Worm (Caenorhabditis elegans) whole organism, L1 larva: ENCODE data around the gene knl-1.

Source experiments
- C16A3.4 ChIP-seq: fragments of 150-350 bp; optimal IDR thresholded peaks from 2 replicates; lab custom pipeline; 2014; ENCODE audit warnings: missing biosample characterization, missing genetic modification characterization
- C34B4.2 ChIP-seq: sonication (generic microtip); optimal IDR thresholded peaks from 2 replicates; lab custom pipeline; 2017; ENCODE audit warnings: mild to moderate bottlenecking, missing genetic modification characterization, missing compliant biosample characterization
- F16B12.6 ChIP-seq: fragments of 150-350 bp; optimal IDR thresholded peaks from 2 replicates; lab custom pipeline; 2014; ENCODE audit warnings: missing biosample characterization, missing genetic modification characterization
- aly-2 ChIP-seq: fragments of 150-350 bp; optimal IDR thresholded peaks from 2 replicates; lab custom pipeline; 2014; ENCODE audit warnings: missing biosample characterization, missing genetic modification characterization
- ama-1 ChIP-seq: fragments of 150-350 bp; optimal IDR thresholded peaks from 2 replicates; lab custom pipeline; 2014
- blmp-1 ChIP-seq: fragments of 150-350 bp; optimal IDR thresholded peaks from 2 replicates; lab custom pipeline; 2014; ENCODE audit warnings: missing biosample characterization, missing genetic modification characterization
- ceh-82 ChIP-seq, 3 experiments: fragments of 150-350 bp in 1 of 3; sonication (generic microtip) in 2 of 3; optimal IDR thresholded peaks; 2 replicates each; lab custom pipeline; 2014 to 2017; ENCODE audit warnings: missing biosample characterization in 3 of 3, missing genetic modification characterization in 3 of 3
- ceh-88 ChIP-seq: fragments of 200-800 bp; sonication (Bioruptor generic); IDR thresholded peaks from 2 replicates; pipeline ENCODE4 v1.3.6; 2022; ENCODE audit warnings: missing genetic modification characterization, missing compliant biosample characterization
- ceh-90 ChIP-seq: sonication (generic microtip); optimal IDR thresholded peaks from 2 replicates; lab custom pipeline; 2016; ENCODE audit warnings: missing genetic modification characterization, missing compliant biosample characterization
- ces-1 ChIP-seq: fragments of 150-350 bp; optimal IDR thresholded peaks from 2 replicates; lab custom pipeline; 2014; ENCODE audit warnings: missing biosample characterization, missing genetic modification reagents, missing genetic modification characterization
- dpl-1 ChIP-seq, 3 experiments: fragments of 150-350 bp in 2 of 3; sonication (generic microtip) in 1 of 3; optimal IDR thresholded peaks; 2 replicates each; lab custom pipeline; 2014 to 2017; ENCODE audit warnings: missing biosample characterization in 3 of 3, missing genetic modification characterization in 3 of 3, missing genetic modification reagents in 3 of 3
- dsc-1 ChIP-seq: sonication (generic microtip); optimal IDR thresholded peaks from 2 replicates; lab custom pipeline; 2016; ENCODE audit warnings: mild to moderate bottlenecking, missing genetic modification characterization, missing compliant biosample characterization
- efl-1 ChIP-seq, 4 experiments: fragments of 150-350 bp; optimal IDR thresholded peaks in 3 of 4; peaks in 1 of 4; 1 replicate in 1 of 4; 2 replicates in 3 of 4; lab custom pipeline; 2014; ENCODE audit warnings: missing biosample characterization in 2 of 4, missing genetic modification characterization in 2 of 4, missing genetic modification reagents in 2 of 4
- fkh-4 ChIP-seq: sonication (generic microtip); optimal IDR thresholded peaks from 2 replicates; lab custom pipeline; 2016; ENCODE audit warnings: missing compliant biosample characterization, missing genetic modification characterization, borderline replicate concordance
- grh-1 ChIP-seq: fragments of 200-800 bp; sonication (Bioruptor generic); IDR thresholded peaks from 2 replicates; pipeline ENCODE4 v1.3.6; 2022; ENCODE audit warnings: missing genetic modification reagents, missing genetic modification characterization, missing compliant biosample characterization
- hlh-4 ChIP-seq: sonication (generic microtip); optimal IDR thresholded peaks from 2 replicates; lab custom pipeline; 2016; ENCODE audit warnings: mild to moderate bottlenecking, missing genetic modification characterization, missing compliant biosample characterization
- hpl-2 ChIP-seq: fragments of 150-350 bp; optimal IDR thresholded peaks from 2 replicates; lab custom pipeline; 2014; ENCODE audit warnings: missing biosample characterization, missing genetic modification reagents, missing genetic modification characterization
- irx-1 ChIP-seq: sonication (generic microtip); optimal IDR thresholded peaks from 2 replicates; lab custom pipeline; 2016; ENCODE audit warnings: missing genetic modification characterization, missing compliant biosample characterization
- isw-1 ChIP-seq: fragments of 200-800 bp; sonication (Bioruptor generic); IDR thresholded peaks from 2 replicates; pipeline ENCODE4 v1.3.6; 2022; ENCODE audit warnings: missing genetic modification characterization, missing compliant biosample characterization
- jun-1 ChIP-seq: fragments of 150-350 bp; optimal IDR thresholded peaks from 2 replicates; lab custom pipeline; 2014; ENCODE audit warnings: missing biosample characterization, missing genetic modification reagents, missing genetic modification characterization
- lin-13 ChIP-seq: fragments of 150-350 bp; optimal IDR thresholded peaks from 2 replicates; lab custom pipeline; 2014; ENCODE audit warnings: missing biosample characterization, missing genetic modification reagents, missing genetic modification characterization
- lin-14 ChIP-seq: fragments of 200-800 bp; sonication (Bioruptor generic); optimal IDR thresholded peaks from 2 replicates; lab custom pipeline; 2018; ENCODE audit warnings: mild to moderate bottlenecking, missing genetic modification characterization, moderate library complexity, missing compliant biosample characterization
- lin-15B ChIP-seq: fragments of 150-350 bp; sonication (generic microtip); optimal IDR thresholded peaks from 3 replicates; lab custom pipeline; 2014; ENCODE audit warnings: missing biosample characterization, missing genetic modification characterization
- lin-35 ChIP-seq, 2 experiments: fragments of 150-350 bp; optimal IDR thresholded peaks; 2 replicates each; lab custom pipeline; 2014; ENCODE audit warnings: missing biosample characterization in 2 of 2, missing genetic modification characterization in 2 of 2, missing genetic modification reagents in 2 of 2
- lir-3 ChIP-seq: sonication (generic microtip); optimal IDR thresholded peaks from 2 replicates; lab custom pipeline; 2016; ENCODE audit warnings: mild to moderate bottlenecking, missing genetic modification characterization, moderate library complexity, missing compliant biosample characterization; ENCODE audit not compliant: poor library complexity
- lsy-2 ChIP-seq, 2 experiments: fragments of 150-350 bp; optimal IDR thresholded peaks; 2 replicates each; lab custom pipeline; 2014; ENCODE audit warnings: missing biosample characterization in 2 of 2, missing genetic modification characterization in 2 of 2
- nhr-11 ChIP-seq: fragments of 150-350 bp; optimal IDR thresholded peaks from 2 replicates; lab custom pipeline; 2014; ENCODE audit warnings: missing biosample characterization, missing genetic modification characterization
- nhr-12 ChIP-seq: sonication (generic microtip); optimal IDR thresholded peaks from 2 replicates; lab custom pipeline; 2017; ENCODE audit warnings: missing biosample characterization, missing genetic modification characterization
- nhr-20 ChIP-seq: sonication (generic microtip); optimal IDR thresholded peaks from 2 replicates; lab custom pipeline; 2016; ENCODE audit warnings: mild to moderate bottlenecking, missing genetic modification characterization, missing compliant biosample characterization
- nhr-84 ChIP-seq: sonication (generic microtip); optimal IDR thresholded peaks from 2 replicates; lab custom pipeline; 2017; ENCODE audit warnings: missing biosample characterization, missing genetic modification characterization
- nhr-85 ChIP-seq: sonication (generic microtip); peaks from one replicate; lab custom pipeline; 2016; ENCODE audit warnings: missing genetic modification characterization, inconsistent platforms, missing compliant biosample characterization
- pag-3 ChIP-seq: sonication (generic microtip); optimal IDR thresholded peaks from 2 replicates; lab custom pipeline; 2017; ENCODE audit warnings: missing genetic modification characterization, mild to moderate bottlenecking, missing compliant biosample characterization, antibody characterized with exemption, borderline replicate concordance; ENCODE audit not compliant: insufficient read depth
- pqm-1 ChIP-seq: sonication (generic microtip); optimal IDR thresholded peaks from 3 replicates; lab custom pipeline; 2017; ENCODE audit warnings: missing biosample characterization, missing genetic modification characterization
- rnt-1 ChIP-seq: sonication (generic microtip); optimal IDR thresholded peaks from 2 replicates; lab custom pipeline; 2016; ENCODE audit warnings: mild to moderate bottlenecking, missing genetic modification characterization, moderate library complexity, missing compliant biosample characterization
- skn-1 ChIP-seq: fragments of 150-350 bp; optimal IDR thresholded peaks from 2 replicates; lab custom pipeline; 2014; ENCODE audit warnings: missing biosample characterization, missing genetic modification characterization
- snu-23 ChIP-seq: sonication (generic microtip); optimal IDR thresholded peaks from 2 replicates; lab custom pipeline; 2016; ENCODE audit warnings: missing genetic modification characterization, missing compliant biosample characterization
- swsn-7 ChIP-seq: sonication (generic microtip); optimal IDR thresholded peaks from 2 replicates; lab custom pipeline; 2016; ENCODE audit warnings: missing genetic modification characterization, missing compliant biosample characterization
- tbx-2 ChIP-seq: sonication (generic microtip); optimal IDR thresholded peaks from 2 replicates; lab custom pipeline; 2016; ENCODE audit warnings: missing genetic modification characterization, missing compliant biosample characterization
- tlp-1 ChIP-seq: fragments of 150-350 bp; optimal IDR thresholded peaks from 2 replicates; lab custom pipeline; 2014; ENCODE audit warnings: missing biosample characterization, missing genetic modification characterization
- unc-62 ChIP-seq: fragments of 150-350 bp; optimal IDR thresholded peaks from 2 replicates; lab custom pipeline; 2014; ENCODE audit warnings: missing biosample characterization, missing genetic modification reagents, missing genetic modification characterization
- unc-98 ChIP-seq: fragments of 200-800 bp; sonication (Bioruptor generic); IDR thresholded peaks from 2 replicates; pipeline ENCODE4 v1.3.6; 2022; ENCODE audit warnings: missing genetic modification characterization, missing compliant biosample characterization
- vab-15 ChIP-seq: sonication (generic microtip); optimal IDR thresholded peaks from 2 replicates; lab custom pipeline; 2017; ENCODE audit warnings: missing genotype, mild to moderate bottlenecking, missing genetic modification characterization, missing compliant biosample characterization
- xbp-1 ChIP-seq: sonication (generic microtip); optimal IDR thresholded peaks from 2 replicates; lab custom pipeline; 2016; ENCODE audit warnings: missing genetic modification characterization, missing compliant biosample characterization
- ztf-4 ChIP-seq: fragments of 150-350 bp; optimal IDR thresholded peaks from 2 replicates; lab custom pipeline; 2014; ENCODE audit warnings: missing biosample characterization, missing genetic modification characterization

knl-1 gene

ce11 chrIII:8265753-8266152 is 15.3 kb downstream of the knl-1 start, which contains the start of gene mrps-9:
TSS of gene mrps-9 (plus strand) at chrIII:8266062.
- peak; percentile 30 to 36 for TF ChIP-seq efl-1 (optimal IDR thresholded peaks at IDR 0.05; lab: Kevin White, UChicago)
- peak; percentile 31 to 92 for TF ChIP-seq efl-1 (GFP tag; optimal IDR thresholded peaks at IDR 0.05 in 1 of 2; lab: Kevin White, UChicago)
- TF ChIP-seq blmp-1 (tag; lab: Kevin White, UChicago) = peak; percentile 78
- TF ChIP-seq jun-1 = no peak
- TF ChIP-seq rnt-1 = peak; percentile 26
- TF ChIP-seq nhr-85 = no peak
- TF ChIP-seq lin-35 (GFP tag; optimal IDR thresholded peaks at IDR 0.05; lab: Kevin White, UChicago) = peak; percentile 27 to 41
- peak; percentile 11 to 64 (median 37) for TF ChIP-seq dpl-1 (GFP tag; optimal IDR thresholded peaks at IDR 0.05; lab: Kevin White, UChicago)
- TF ChIP-seq lsy-2 (tag; optimal IDR thresholded peaks at IDR 0.05; lab: Kevin White, UChicago) = peak in 1 of 2 experiments; percentile 60
- no peak for TF ChIP-seq C34B4.2 (tag; lab: Kevin White, UChicago)
- no peak for TF ChIP-seq hlh-4 (tag; lab: Kevin White, UChicago)
- TF ChIP-seq xbp-1 = peak; percentile 9
- TF ChIP-seq lir-3 (tag; lab: Kevin White, UChicago) = peak; percentile 30
- peak; percentile 0 for TF ChIP-seq nhr-20 (tag; lab: Kevin White, UChicago)
- TF ChIP-seq lin-14 (GFP tag; lab: Kevin White, UChicago) = peak; percentile 38
- peak; percentile 15 for TF ChIP-seq swsn-7
- peak; percentile 30 for TF ChIP-seq snu-23 (GFP tag; lab: Kevin White, UChicago)

ce11 chrIII:8268296-8268695 is 17.9 kb downstream of the knl-1 start, which contains the start of the genes F09G8.7 and crn-7:
TSS of gene F09G8.7 (minus strand) at chrIII:8268355.
TSS of gene crn-7 (plus strand) at chrIII:8268531.
- TF ChIP-seq blmp-1 (tag; lab: Kevin White, UChicago) = peak; percentile 46
- TF ChIP-seq fkh-4 = no peak
- peak; percentile 24 for TF ChIP-seq lir-3 (tag; lab: Kevin White, UChicago)
- TF ChIP-seq aly-2 (tag; lab: Kevin White, UChicago) = no peak
- no peak for TF ChIP-seq isw-1 (GFP tag; lab: Robert Waterston, UW)
- TF ChIP-seq ceh-88 (GFP tag; lab: Robert Waterston, UW) = no peak
- TF ChIP-seq lin-15B (tag; lab: Kevin White, UChicago) = peak; percentile 15
- no peak for TF ChIP-seq lin-13 (GFP tag; lab: Kevin White, UChicago)
- peak in 1 of 2 experiments; percentile 55 for TF ChIP-seq lsy-2 (tag; optimal IDR thresholded peaks at IDR 0.05; lab: Kevin White, UChicago)
- TF ChIP-seq ama-1 (lab: Kevin White, UChicago) = no peak
- no peak for TF ChIP-seq ces-1 (GFP tag; lab: Kevin White, UChicago)
- peak; percentile 33 for TF ChIP-seq snu-23 (GFP tag; lab: Kevin White, UChicago)
- TF ChIP-seq hlh-4 (tag; lab: Kevin White, UChicago) = no peak
- no peak for TF ChIP-seq xbp-1
- TF ChIP-seq nhr-12 = no peak
- peak in 2 of 3 experiments; percentile 36 to 44 for TF ChIP-seq dpl-1 (GFP tag; optimal IDR thresholded peaks at IDR 0.05; lab: Kevin White, UChicago)
- TF ChIP-seq irx-1 (tag; lab: Kevin White, UChicago) = no peak
- no peak for TF ChIP-seq pqm-1 (tag; lab: Kevin White, UChicago)
- TF ChIP-seq nhr-84 (tag; lab: Kevin White, UChicago) = no peak
- TF ChIP-seq unc-62 (GFP tag; lab: Kevin White, UChicago) = no peak
- no peak for TF ChIP-seq lin-14 (GFP tag; lab: Kevin White, UChicago)
- no peak for TF ChIP-seq F16B12.6
- peak; percentile 32 to 36 for TF ChIP-seq efl-1 (optimal IDR thresholded peaks at IDR 0.05; lab: Kevin White, UChicago)
- peak in 1 of 2 experiments; percentile 17 for TF ChIP-seq efl-1 (GFP tag; optimal IDR thresholded peaks at IDR 0.05 in 1 of 2; lab: Kevin White, UChicago)
- no peak for TF ChIP-seq hpl-2 (GFP tag; lab: Kevin White, UChicago)
- peak in 1 of 3 experiments; percentile 31 for TF ChIP-seq ceh-82 (tag; optimal IDR thresholded peaks at IDR 0.05; lab: Kevin White, UChicago)
- TF ChIP-seq lin-35 (GFP tag; optimal IDR thresholded peaks at IDR 0.05; lab: Kevin White, UChicago) = peak; percentile 23 to 31
- TF ChIP-seq tbx-2 = no peak
- TF ChIP-seq grh-1 (GFP tag; lab: Robert Waterston, UW) = no peak
- peak; percentile 45 for TF ChIP-seq rnt-1
- peak; percentile 25 for TF ChIP-seq skn-1 (tag; lab: Kevin White, UChicago)

DNA sequence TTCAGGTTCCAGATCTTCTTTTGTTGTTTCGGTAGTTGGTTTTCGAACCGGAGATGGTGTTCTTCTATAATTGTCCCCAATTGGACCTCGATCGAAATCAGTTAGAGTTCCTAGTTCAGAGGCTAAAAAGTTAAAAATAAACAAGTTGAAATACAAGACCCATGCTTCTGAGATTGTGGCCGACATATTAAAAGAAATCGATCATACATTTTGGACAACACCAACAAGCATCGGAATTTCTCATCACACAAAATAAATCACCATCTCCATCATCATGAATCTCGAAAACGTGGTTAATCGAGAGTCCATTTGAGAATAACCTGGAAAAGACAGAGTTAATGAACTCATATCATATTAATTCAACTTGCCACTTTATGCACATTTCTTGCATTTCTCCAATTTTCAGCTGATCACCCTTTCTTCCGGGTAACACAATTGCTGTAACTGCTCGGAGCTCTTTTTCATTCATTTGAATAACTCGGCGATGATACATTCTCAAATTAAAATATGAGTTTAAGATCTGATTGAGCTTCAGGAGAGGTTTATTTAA is 21.3 kb downstream of the knl-1 start, which contains the start of the genes mps-4 and F09G8.10:
TSS of gene mps-4 (minus strand) at position 101 of the 550 bp plus-strand sequence.
TSS of gene F09G8.10 (minus strand) at position 500 of the 550 bp plus-strand sequence.
- TF ChIP-seq blmp-1 (tag; lab: Kevin White, UChicago) (no peak), F16B12.6 (no peak), rnt-1 (no peak), vab-15 (no peak), tlp-1 (tag; lab: Kevin White, UChicago) (no peak), nhr-11 (tag; lab: Kevin White, UChicago) (no peak), C34B4.2 (tag; lab: Kevin White, UChicago) (no peak), ztf-4 (tag; lab: Kevin White, UChicago) (no peak), pag-3 (tag; lab: Kevin White, UChicago) (no peak), unc-98 (GFP tag; lab: Robert Waterston, UW) (no peak), jun-1 (no peak), C16A3.4 (tag; lab: Kevin White, UChicago) (no peak), lsy-2 (tag; optimal IDR thresholded peaks at IDR 0.05; lab: Kevin White, UChicago) (no peak), aly-2 (tag; lab: Kevin White, UChicago) (no peak), hpl-2 (GFP tag; lab: Kevin White, UChicago) (no peak), ceh-90 (tag; lab: Kevin White, UChicago) (no peak), dsc-1 (tag; lab: Kevin White, UChicago) (no peak)
